Worm (Caenorhabditis elegans) whole organism, midembryonic: ENCODE data around the gene srx-111.
"Not testable (repeated sequence)": the region's sequence is repeated elsewhere in the genome, so short reads cannot be mapped to it uniquely, and the experiment has no call there.

Source experiments
- T22C8.4 ChIP-seq: fragments of 200-800 bp; sonication (Bioruptor generic); IDR thresholded peaks from 2 replicates; pipeline ENCODE4 v1.3.6; 2022; ENCODE audit warnings: missing genetic modification characterization, missing compliant biosample characterization
- cog-1 ChIP-seq: sonication (generic microtip); optimal IDR thresholded peaks from 2 replicates; lab custom pipeline; 2016; ENCODE audit warnings: missing genetic modification characterization, missing compliant biosample characterization
- flt-1 ChIP-seq: fragments of 200-800 bp; sonication (Bioruptor generic); IDR thresholded peaks from 2 replicates; pipeline ENCODE4 v1.3.6; 2022; ENCODE audit warnings: missing genetic modification characterization, missing compliant biosample characterization
- klf-2 ChIP-seq: fragments of 200-800 bp; sonication (Bioruptor generic); conservative IDR thresholded peaks from 2 replicates; pipeline ENCODE4 v1.3.6; 2022; ENCODE audit warnings: missing genetic modification reagents, missing genetic modification characterization, missing compliant biosample characterization
- med-1 ChIP-seq: sonication (generic microtip); optimal IDR thresholded peaks from 2 replicates; lab custom pipeline; 2017; ENCODE audit warnings: missing genetic modification characterization, mild to moderate bottlenecking, missing compliant biosample characterization, antibody characterized with exemption, missing genetic modification reagents; ENCODE audit not compliant: insufficient read depth
- ref-1 ChIP-seq: fragments of 200-800 bp; sonication (Bioruptor generic); conservative IDR thresholded peaks from 2 replicates; pipeline ENCODE4 v1.3.6; 2022; ENCODE audit warnings: missing genetic modification reagents, missing genetic modification characterization, missing compliant biosample characterization
- tab-1 ChIP-seq: fragments of 200-800 bp; sonication (Bioruptor generic); IDR thresholded peaks from 2 replicates; pipeline ENCODE4 v1.3.6; 2022; ENCODE audit warnings: missing genetic modification characterization, missing compliant biosample characterization
- ztf-23 ChIP-seq: fragments of 200-800 bp; sonication (Bioruptor generic); IDR thresholded peaks from 2 replicates; pipeline ENCODE4 v1.3.6; 2022; ENCODE audit warnings: missing genetic modification reagents, missing genetic modification characterization, missing compliant biosample characterization
- ztf-29 ChIP-seq: fragments of 200-800 bp; sonication (Bioruptor generic); IDR thresholded peaks from 2 replicates; pipeline ENCODE4 v1.3.6; 2022; ENCODE audit warnings: missing genetic modification reagents, missing genetic modification characterization, missing compliant biosample characterization

srx-111 gene

ce11 chrII:3759010-3759409, 1.4 kb downstream of the srx-111 start, which contains the start of gene T24E12.12:
Gene T24E12.12, plus strand, starts transcription at chrII:3759290.
- TF ChIP-seq T22C8.4 (GFP tag; lab: Robert Waterston, UW) = no peak
- no peak for TF ChIP-seq ztf-23 (GFP tag; lab: Robert Waterston, UW)
- TF ChIP-seq ztf-29 (GFP tag; lab: Robert Waterston, UW) = no peak
- no peak for TF ChIP-seq ref-1
- TF ChIP-seq med-1 (GFP tag; lab: Kevin White, UChicago) = no peak
- TF ChIP-seq cog-1 (tag; lab: Kevin White, UChicago) = no peak
- TF ChIP-seq klf-2 (GFP tag; lab: Robert Waterston, UW) = no peak
- TF ChIP-seq flt-1 (GFP tag; lab: Robert Waterston, UW) = no peak
- no peak for TF ChIP-seq tab-1 (GFP tag; lab: Robert Waterston, UW)

- TF ChIP-seq ztf-29, tab-1, ztf-23 (GFP tag; lab: Robert Waterston, UW): not testable (repeated sequence)
These were observed 4.0 kb downstream of the srx-111 start, which contains the start of gene T24E12.6 for ce11 chrII:3761599-3761998. Gene T24E12.6, minus strand, starts transcription at chrII:3761699.

DNA sequence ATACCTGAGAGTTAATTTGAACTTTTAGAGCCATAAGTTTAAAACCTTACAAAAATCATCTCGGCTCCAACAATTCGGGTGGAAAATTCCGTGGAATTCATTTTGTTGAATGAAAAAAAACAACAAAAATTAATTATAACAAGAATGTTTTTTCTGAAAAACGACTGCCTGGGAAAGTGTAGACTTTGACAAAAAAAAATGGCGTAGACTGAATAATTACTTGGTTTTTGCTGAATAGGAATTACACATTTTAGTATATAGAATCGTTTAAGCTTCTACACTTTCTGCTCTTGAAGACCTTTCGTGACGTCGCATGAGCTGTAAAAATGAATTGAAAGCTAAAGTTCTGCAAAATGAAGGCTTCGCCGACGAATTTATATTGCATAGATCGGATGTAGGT, 6.9 kb downstream of the srx-111 start, which contains the start of gene srx-112:
srx-112 (minus strand) TSS at position 101 of the 400 bp plus-strand sequence.
- TF ChIP-seq ref-1 (no peak), T22C8.4 (GFP tag; lab: Robert Waterston, UW) (no peak)

ce11 chrII:3771640-3772039, 14.0 kb downstream of the srx-111 start:
- TF ChIP-seq T22C8.4 (GFP tag; lab: Robert Waterston, UW) = no peak
- no peak for TF ChIP-seq tab-1 (GFP tag; lab: Robert Waterston, UW)
- no peak for TF ChIP-seq ztf-29 (GFP tag; lab: Robert Waterston, UW)
- TF ChIP-seq klf-2 (GFP tag; lab: Robert Waterston, UW) = no peak
- TF ChIP-seq med-1 (GFP tag; lab: Kevin White, UChicago) = no peak
- no peak for TF ChIP-seq ztf-23 (GFP tag; lab: Robert Waterston, UW)
- TF ChIP-seq ref-1 = no peak
- TF ChIP-seq flt-1 (GFP tag; lab: Robert Waterston, UW) = no peak
- no peak for TF ChIP-seq cog-1 (tag; lab: Kevin White, UChicago)

ce11 chrII:3773130-3773529, 15.5 kb downstream of the srx-111 start, which contains the start of gene T24E12.10:
Gene T24E12.10, minus strand, starts transcription at chrII:3773230.
- TF ChIP-seq flt-1 (GFP tag; lab: Robert Waterston, UW) (no peak), T22C8.4 (GFP tag; lab: Robert Waterston, UW) (no peak), ztf-23 (GFP tag; lab: Robert Waterston, UW) (no peak), ztf-29 (GFP tag; lab: Robert Waterston, UW) (no peak), med-1 (GFP tag; lab: Kevin White, UChicago) (no peak), klf-2 (GFP tag; lab: Robert Waterston, UW) (no peak), tab-1 (GFP tag; lab: Robert Waterston, UW) (no peak), cog-1 (tag; lab: Kevin White, UChicago) (no peak)

ce11 chrII:3775719-3776118, 18.1 kb downstream of the srx-111 start, which contains the start of gene T24E12.3:
Gene T24E12.3, plus strand, starts transcription at chrII:3776019.
- no peak for TF ChIP-seq ztf-23 (GFP tag; lab: Robert Waterston, UW)
- TF ChIP-seq klf-2 (GFP tag; lab: Robert Waterston, UW) = no peak
- no peak for TF ChIP-seq flt-1 (GFP tag; lab: Robert Waterston, UW)
- TF ChIP-seq tab-1 (GFP tag; lab: Robert Waterston, UW) = no peak
- no peak for TF ChIP-seq ref-1
- TF ChIP-seq ztf-29 (GFP tag; lab: Robert Waterston, UW) = no peak
- TF ChIP-seq T22C8.4 (GFP tag; lab: Robert Waterston, UW) = no peak
- no peak for TF ChIP-seq med-1 (GFP tag; lab: Kevin White, UChicago)
- no peak for TF ChIP-seq cog-1 (tag; lab: Kevin White, UChicago)

ce11 chrII:3777802-3778201, 20.2 kb downstream of the srx-111 start:
- TF ChIP-seq T22C8.4 (GFP tag; lab: Robert Waterston, UW) = no peak
- TF ChIP-seq flt-1 (GFP tag; lab: Robert Waterston, UW) = no peak
- TF ChIP-seq ztf-29 (GFP tag; lab: Robert Waterston, UW) = no peak
- no peak for TF ChIP-seq ztf-23 (GFP tag; lab: Robert Waterston, UW)
- no peak for TF ChIP-seq klf-2 (GFP tag; lab: Robert Waterston, UW)
- no peak for TF ChIP-seq med-1 (GFP tag; lab: Kevin White, UChicago)
- TF ChIP-seq ref-1 = no peak
- TF ChIP-seq cog-1 (tag; lab: Kevin White, UChicago) = no peak
- TF ChIP-seq tab-1 (GFP tag; lab: Robert Waterston, UW) = no peak

DNA sequence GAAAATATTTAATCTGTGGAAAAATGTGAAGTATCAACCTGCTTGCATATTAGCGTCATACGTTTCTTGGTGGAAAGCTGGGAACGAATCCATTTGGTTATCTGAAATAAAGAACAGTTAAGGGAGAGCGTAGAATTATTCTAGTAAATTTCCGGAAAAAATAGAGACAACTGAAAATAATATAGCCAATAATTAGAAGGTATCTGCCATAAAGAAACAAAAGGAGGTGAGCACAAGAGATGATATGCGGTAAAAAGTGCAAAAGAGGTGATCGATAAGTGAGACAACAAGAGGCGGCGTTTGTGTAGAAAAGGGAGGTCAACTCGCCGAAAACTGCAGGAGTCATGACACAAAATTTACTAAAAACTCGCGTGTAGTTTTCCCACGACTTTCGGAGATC, 21.9 kb downstream of the srx-111 start, which contains the start of gene T24E12.11:
T24E12.11 (minus strand) TSS at position 101 of the 400 bp plus-strand sequence.
- TF ChIP-seq ztf-29 (GFP tag; lab: Robert Waterston, UW) = no peak
- no peak for TF ChIP-seq med-1 (GFP tag; lab: Kevin White, UChicago)
- no peak for TF ChIP-seq flt-1 (GFP tag; lab: Robert Waterston, UW)

DNA sequence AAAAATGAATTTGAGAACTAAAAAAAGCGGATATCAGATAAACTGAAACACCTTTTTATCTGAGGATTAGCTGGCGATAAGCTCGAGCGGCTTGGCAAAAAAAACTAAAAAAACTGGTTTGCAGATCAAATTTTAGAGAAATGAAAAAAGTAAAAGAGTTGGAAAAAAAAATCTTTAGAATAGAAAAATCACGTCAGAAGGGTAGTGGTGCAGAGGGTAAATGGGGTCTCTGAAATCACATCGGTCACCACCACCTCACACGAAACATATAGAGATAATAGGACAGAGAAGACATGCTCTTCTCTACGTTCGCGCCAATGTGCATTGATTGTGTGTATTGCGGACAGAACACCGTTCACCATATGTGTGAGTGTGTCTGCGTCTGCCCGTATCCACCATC, 23.6 kb downstream of the srx-111 start:
- no peak for TF ChIP-seq flt-1 (GFP tag; lab: Robert Waterston, UW)
- TF ChIP-seq ztf-23 (GFP tag; lab: Robert Waterston, UW) = no peak
- no peak for TF ChIP-seq T22C8.4 (GFP tag; lab: Robert Waterston, UW)
- TF ChIP-seq cog-1 (tag; lab: Kevin White, UChicago) = no peak
- no peak for TF ChIP-seq ref-1
